Fruit fly (Drosophila melanogaster) whole organism, embryonic: ENCODE results near the gene CG34268.
A peak's percentile ranks its signal among the peaks of the same experiment; 100 is the strongest.

Experiments used
- Aef1 ChIP-seq: fragments of 200-800 bp; sonication (Bioruptor generic); IDR thresholded peaks from 3 replicates; pipeline ENCODE4 v1.3.6; 2022; ENCODE audit warnings: missing biosample characterization, missing genetic modification characterization
- CG10321 ChIP-seq: fragments of 200-800 bp; sonication (Bioruptor generic); IDR thresholded peaks from 2 replicates; pipeline ENCODE4 v1.3.6; 2022; ENCODE audit warnings: missing biosample characterization, missing genetic modification characterization
- CG10979 ChIP-seq: fragments of 200-800 bp; sonication (Bioruptor generic); optimal IDR thresholded peaks from 2 replicates; lab custom pipeline; 2018; ENCODE audit warnings: missing biosample characterization, mild to moderate bottlenecking, missing genetic modification characterization, moderate library complexity
- CG12659 ChIP-seq: fragments of 200-800 bp; sonication (Bioruptor generic); optimal IDR thresholded peaks from 3 replicates; lab custom pipeline; 2017; ENCODE audit warnings: mild to moderate bottlenecking, missing biosample characterization, missing genetic modification reagents, missing genetic modification characterization
- CG14441 ChIP-seq: fragments of 200-800 bp; sonication (Bioruptor generic); IDR thresholded peaks from 2 replicates; pipeline ENCODE4 v1.3.6; 2022; ENCODE audit warnings: missing biosample characterization, missing genetic modification characterization
- CG15601 ChIP-seq: fragments of 200-800 bp; sonication (Bioruptor generic); optimal IDR thresholded peaks from 3 replicates; lab custom pipeline; 2019; ENCODE audit warnings: missing biosample characterization, mild to moderate bottlenecking, missing genetic modification characterization, moderate library complexity
- CG16813 ChIP-seq: fragments of 200-800 bp; sonication (Bioruptor generic); IDR thresholded peaks from 3 replicates; pipeline ENCODE4 v1.3.6; 2022; ENCODE audit warnings: missing biosample characterization, missing genetic modification characterization; ENCODE audit not compliant: partially characterized antibody
- CG31365 ChIP-seq: fragments of 200-800 bp; sonication (Bioruptor generic); optimal IDR thresholded peaks from 2 replicates; lab custom pipeline; 2018; ENCODE audit warnings: missing biosample characterization, mild to moderate bottlenecking, missing genetic modification characterization
- CG3407 ChIP-seq: fragments of 200-800 bp; sonication (Bioruptor generic); optimal IDR thresholded peaks from 2 replicates; lab custom pipeline; 2018; ENCODE audit warnings: missing biosample characterization, mild to moderate bottlenecking, missing genetic modification characterization
- CG4820 ChIP-seq: fragments of 200-800 bp; sonication (Bioruptor generic); optimal IDR thresholded peaks from 3 replicates; lab custom pipeline; 2016; ENCODE audit warnings: missing biosample characterization, missing genetic modification characterization
- CG6765 ChIP-seq: fragments of 200-800 bp; sonication (Bioruptor generic); optimal IDR thresholded peaks from 3 replicates; lab custom pipeline; 2017; ENCODE audit warnings: missing biosample characterization, mild to moderate bottlenecking, missing genetic modification characterization
- CG7556 ChIP-seq: fragments of 200-800 bp; sonication (Bioruptor generic); optimal IDR thresholded peaks from 2 replicates; lab custom pipeline; 2017; ENCODE audit warnings: missing biosample characterization, mild to moderate bottlenecking, missing genetic modification characterization
- CG8765 ChIP-seq: fragments of 200-800 bp; sonication (Bioruptor generic); IDR thresholded peaks from 2 replicates; pipeline ENCODE4 v1.3.6; 2022; ENCODE audit warnings: missing biosample characterization, missing genetic modification characterization
- CoRest ChIP-seq: fragments of 200-800 bp; sonication (Bioruptor generic); optimal IDR thresholded peaks from 3 replicates; lab custom pipeline; 2018; ENCODE audit warnings: missing biosample characterization, mild to moderate bottlenecking, missing genetic modification characterization, moderate library complexity
- Elba2 ChIP-seq: fragments of 200-800 bp; sonication (Bioruptor generic); optimal IDR thresholded peaks from 3 replicates; lab custom pipeline; 2016; ENCODE audit warnings: missing biosample characterization, missing genetic modification characterization
- HHEX ChIP-seq: fragments of 200-800 bp; sonication (Bioruptor generic); optimal IDR thresholded peaks from 3 replicates; lab custom pipeline; 2017; ENCODE audit warnings: missing biosample characterization, mild to moderate bottlenecking, missing genetic modification characterization, missing genetic modification reagents
- HLH4C ChIP-seq: fragments of 200-800 bp; sonication (Bioruptor generic); IDR thresholded peaks from 3 replicates; pipeline ENCODE4 v1.3.6; 2022; ENCODE audit warnings: missing biosample characterization, missing genetic modification characterization; ENCODE audit not compliant: partially characterized antibody
- Hmx ChIP-seq: fragments of 200-800 bp; sonication (Bioruptor generic); optimal IDR thresholded peaks from 2 replicates; lab custom pipeline; 2016; ENCODE audit warnings: missing biosample characterization, missing genetic modification characterization
- Hr78 ChIP-seq, 2 experiments: fragments of 200-800 bp in 1 of 2; fragments of >200 bp in 1 of 2; sonication (Bioruptor generic) in 1 of 2; optimal IDR thresholded peaks; 2 replicates each; lab custom pipeline; 2017 to 2019; ENCODE audit warnings: missing biosample characterization in 2 of 2, missing genetic modification characterization in 2 of 2, mild to moderate bottlenecking in 1 of 2, moderate library complexity in 1 of 2
- Lim3 ChIP-seq: fragments of 200-800 bp; sonication (Bioruptor generic); IDR thresholded peaks from 2 replicates; pipeline ENCODE4 v1.3.6; 2022; ENCODE audit warnings: missing biosample characterization, missing genetic modification characterization
- MBD-R2 ChIP-seq: fragments of 200-800 bp; sonication (Bioruptor generic); IDR thresholded peaks from 2 replicates; pipeline ENCODE4 v1.3.6; 2022; ENCODE audit warnings: missing biosample characterization, missing genetic modification characterization
- MTF-1 ChIP-seq: fragments of 200-800 bp; sonication (Bioruptor generic); optimal IDR thresholded peaks from 2 replicates; lab custom pipeline; 2018; ENCODE audit warnings: missing biosample characterization, mild to moderate bottlenecking, missing genetic modification characterization, borderline replicate concordance
- Mrtf ChIP-seq: fragments of 200-800 bp; sonication (Bioruptor generic); IDR thresholded peaks from 3 replicates; pipeline ENCODE4 v1.3.6; 2022; ENCODE audit warnings: missing biosample characterization, missing genetic modification characterization
- NK7.1 ChIP-seq: fragments of 200-800 bp; sonication (Bioruptor generic); optimal IDR thresholded peaks from 3 replicates; lab custom pipeline; 2016; ENCODE audit warnings: missing biosample characterization, missing genetic modification characterization
- Nf-YB ChIP-seq: fragments of 200-800 bp; sonication (Bioruptor generic); optimal IDR thresholded peaks from 3 replicates; lab custom pipeline; 2019; ENCODE audit warnings: missing biosample characterization, mild to moderate bottlenecking, missing genetic modification characterization, moderate library complexity
- Rfx ChIP-seq: fragments of 200-800 bp; sonication (Bioruptor generic); IDR thresholded peaks from 2 replicates; pipeline ENCODE4 v1.3.6; 2022; ENCODE audit warnings: missing biosample characterization, missing genetic modification characterization
- Sry-δ ChIP-seq: fragments of 200-800 bp; sonication (Bioruptor generic); optimal IDR thresholded peaks from 2 replicates; lab custom pipeline; 2016; ENCODE audit warnings: missing biosample characterization, missing genetic modification characterization
- Trl ChIP-seq, 3 experiments: fragments of >200 bp in 2 of 3; fragments of 200-800 bp in 1 of 3; sonication (Bioruptor generic) in 1 of 3; optimal IDR thresholded peaks; 2 replicates in 1 of 3; 3 replicates in 2 of 3; lab custom pipeline; 2016 to 2017; ENCODE audit warnings: missing biosample characterization in 1 of 3, missing genetic modification characterization in 1 of 3
- Usf ChIP-seq: fragments of 200-800 bp; sonication (Bioruptor generic); optimal IDR thresholded peaks from 2 replicates; lab custom pipeline; 2017; ENCODE audit warnings: missing genotype, missing biosample characterization, missing genetic modification characterization
- amos ChIP-seq: fragments of 200-800 bp; sonication (Bioruptor generic); IDR thresholded peaks from 2 replicates; pipeline ENCODE4 v1.3.6; 2022; ENCODE audit warnings: missing biosample characterization, missing genetic modification characterization; ENCODE audit not compliant: partially characterized antibody
- bbx ChIP-seq: fragments of 200-800 bp; sonication (Bioruptor generic); IDR thresholded peaks from 2 replicates; pipeline ENCODE4 v1.3.6; 2022; ENCODE audit warnings: missing biosample characterization, missing genetic modification characterization; ENCODE audit not compliant: partially characterized antibody
- bowl ChIP-seq: fragments of 200-800 bp; sonication (Bioruptor generic); IDR thresholded peaks from 2 replicates; pipeline ENCODE4 v1.3.6; 2022; ENCODE audit warnings: missing biosample characterization, missing genetic modification characterization
- fd102C ChIP-seq: fragments of 200-800 bp; sonication (Bioruptor generic); optimal IDR thresholded peaks from 2 replicates; lab custom pipeline; 2018; ENCODE audit warnings: missing biosample characterization, mild to moderate bottlenecking, missing genetic modification characterization, moderate library complexity
- fu2 ChIP-seq: fragments of 200-800 bp; sonication (Bioruptor generic); optimal IDR thresholded peaks from 2 replicates; lab custom pipeline; 2016; ENCODE audit warnings: missing biosample characterization, missing genetic modification characterization
- hth ChIP-seq: fragments of >200 bp; optimal IDR thresholded peaks from 2 replicates; lab custom pipeline; 2017; ENCODE audit warnings: inconsistent platforms
- mirr ChIP-seq: fragments of 200-800 bp; sonication (Bioruptor generic); optimal IDR thresholded peaks from 3 replicates; lab custom pipeline; 2018; ENCODE audit warnings: missing biosample characterization, mild to moderate bottlenecking, missing genetic modification characterization
- onecut ChIP-seq: fragments of 200-800 bp; sonication (Bioruptor generic); IDR thresholded peaks from 2 replicates; pipeline ENCODE4 v1.3.6; 2022; ENCODE audit warnings: missing biosample characterization, missing genetic modification characterization
- p53 ChIP-seq: fragments of 200-800 bp; sonication (Bioruptor generic); optimal IDR thresholded peaks from 2 replicates; lab custom pipeline; 2016; ENCODE audit warnings: missing biosample characterization, missing genetic modification characterization
- psq ChIP-seq: fragments of 200-800 bp; sonication (Bioruptor generic); optimal IDR thresholded peaks from 2 replicates; lab custom pipeline; 2017; ENCODE audit warnings: missing biosample characterization, missing genetic modification characterization
- repo ChIP-seq: fragments of 200-800 bp; sonication (Bioruptor generic); optimal IDR thresholded peaks from 2 replicates; lab custom pipeline; 2016; ENCODE audit warnings: missing biosample characterization, missing genetic modification characterization
- schlank ChIP-seq: fragments of 200-800 bp; sonication (Bioruptor generic); optimal IDR thresholded peaks from 2 replicates; lab custom pipeline; 2018; ENCODE audit warnings: missing biosample characterization, mild to moderate bottlenecking, missing genetic modification characterization
- scrt ChIP-seq: fragments of 200-800 bp; sonication (Bioruptor generic); optimal IDR thresholded peaks from 2 replicates; lab custom pipeline; 2018; ENCODE audit warnings: missing biosample characterization, mild to moderate bottlenecking, missing genetic modification characterization, moderate library complexity
- sd ChIP-seq: fragments of 200-800 bp; sonication (Bioruptor generic); optimal IDR thresholded peaks from 3 replicates; lab custom pipeline; 2018; ENCODE audit warnings: missing biosample characterization, mild to moderate bottlenecking, missing genetic modification characterization, moderate library complexity
- sim ChIP-seq: fragments of 200-800 bp; sonication (Bioruptor generic); IDR thresholded peaks from 2 replicates; pipeline ENCODE4 v1.3.6; 2022; ENCODE audit warnings: missing biosample characterization, missing genetic modification characterization
- sqz ChIP-seq: fragments of 200-800 bp; sonication (Bioruptor generic); optimal IDR thresholded peaks from 3 replicates; lab custom pipeline; 2018; ENCODE audit warnings: missing biosample characterization, mild to moderate bottlenecking, missing genetic modification characterization
- sr ChIP-seq: fragments of 200-800 bp; sonication (Bioruptor generic); IDR thresholded peaks from 3 replicates; pipeline ENCODE4 v1.3.6; 2022; ENCODE audit warnings: missing biosample characterization, missing genetic modification characterization
- stwl ChIP-seq: fragments of 200-800 bp; sonication (Bioruptor generic); optimal IDR thresholded peaks from 3 replicates; lab custom pipeline; 2018; ENCODE audit warnings: missing biosample characterization, mild to moderate bottlenecking, missing genetic modification characterization, moderate library complexity
- vnd ChIP-seq: fragments of 200-800 bp; sonication (Bioruptor generic); IDR thresholded peaks from 3 replicates; pipeline ENCODE4 v1.3.6; 2022; ENCODE audit warnings: missing biosample characterization, missing genetic modification characterization; ENCODE audit not compliant: partially characterized antibody
- vvl ChIP-seq: fragments of 200-800 bp; sonication (Bioruptor generic); IDR thresholded peaks from 2 replicates; pipeline ENCODE4 v1.3.6; 2022; ENCODE audit warnings: missing biosample characterization, missing genetic modification characterization

CG34268 gene

dm6 chr3L:546819-547441, 46.2 kb downstream of the CG34268 start (continued):
- TF ChIP-seq CG4820 (GFP tag; lab: Kevin White, UChicago) (no peak), CG10321 (no peak), sim (no peak), Hmx (GFP tag; lab: Kevin White, UChicago) (peak; percentile 63), Mrtf (GFP tag; lab: Robert Waterston, UW) (peak; percentile 70; the same call in 2 of the 3 replicates), repo (GFP tag; lab: Kevin White, UChicago) (peak; percentile 69), stwl (tag; lab: Kevin White, UChicago) (no peak), CG15601 (tag; lab: Kevin White, UChicago) (no peak), hth (lab: Kevin White, UChicago) (no peak), amos (GFP tag; lab: Robert Waterston, UW) (no peak), mirr (GFP tag; lab: Kevin White, UChicago) (no peak), Rfx (GFP tag; lab: Robert Waterston, UW) (peak; percentile 96), Hr78 (GFP tag; optimal IDR thresholded peaks at IDR 0.05; lab: Kevin White, UChicago) (no peak), vnd (GFP tag; lab: Robert Waterston, UW) (no peak), fd102C (no peak), Aef1 (GFP tag; lab: Robert Waterston, UW) (peak; percentile 85), Nf-YB (GFP tag; lab: Kevin White, UChicago) (peak; percentile 13), bowl (no peak), onecut (GFP tag; lab: Robert Waterston, UW) (peak; percentile 12; the same call in 1 of the 2 replicates), CG3407 (GFP tag; lab: Kevin White, UChicago) (no peak), sd (peak; percentile 76), psq (GFP tag; lab: Kevin White, UChicago) (peak; percentile 14), NK7.1 (GFP tag; lab: Kevin White, UChicago) (peak; percentile 53), CG10979 (tag; lab: Kevin White, UChicago) (no peak), MTF-1 (GFP tag; lab: Kevin White, UChicago) (no peak), CG7556 (GFP tag; lab: Kevin White, UChicago) (peak; percentile 70), Usf (GFP tag; lab: Kevin White, UChicago) (peak; percentile 65), MBD-R2 (GFP tag; lab: Robert Waterston, UW) (peak; percentile 84), sqz (no peak), Trl (optimal IDR thresholded peaks at IDR 0.05; lab: Kevin White, UChicago) (no peak), Trl (GFP tag; optimal IDR thresholded peaks at IDR 0.05; lab: Kevin White, UChicago) (peak; percentile 82), CG31365 (tag; lab: Kevin White, UChicago) (peak; percentile 61), fu2 (GFP tag; lab: Kevin White, UChicago) (peak; percentile 91), CG14441 (GFP tag; lab: Robert Waterston, UW) (peak; percentile 88), CG16813 (no peak), CG8765 (peak; percentile 72; the same call in 1 of the 2 replicates), Sry-δ (GFP tag; lab: Kevin White, UChicago) (peak; percentile 43), p53 (GFP tag; lab: Kevin White, UChicago) (peak; percentile 21), scrt (GFP tag; lab: Kevin White, UChicago) (peak; percentile 78), sr (GFP tag; lab: Robert Waterston, UW) (no peak), HLH4C (GFP tag; lab: Robert Waterston, UW) (no peak), vvl (GFP tag; lab: Robert Waterston, UW) (peak; percentile 92), CG6765 (peak; percentile 63), HHEX (GFP tag; lab: Kevin White, UChicago) (peak; percentile 46), schlank (tag; lab: Kevin White, UChicago) (peak; percentile 95), CoRest (tag; lab: Kevin White, UChicago) (peak; percentile 82), Lim3 (GFP tag; lab: Robert Waterston, UW) (no peak), CG12659 (GFP tag; lab: Kevin White, UChicago) (peak; percentile 74), bbx (no peak), Elba2 (GFP tag; lab: Kevin White, UChicago) (no peak)
